Worm (Caenorhabditis elegans) whole organism, L1 larva: Measurements from ENCODE around the gene srj-8.

ENCODE experiments used
- C16A3.4 ChIP-seq: fragments of 150-350 bp; optimal IDR thresholded peaks from 2 replicates; lab custom pipeline; 2014; ENCODE audit warnings: missing biosample characterization, missing genetic modification characterization
- F16B12.6 ChIP-seq: fragments of 150-350 bp; optimal IDR thresholded peaks from 2 replicates; lab custom pipeline; 2014; ENCODE audit warnings: missing biosample characterization, missing genetic modification characterization
- aly-2 ChIP-seq: fragments of 150-350 bp; optimal IDR thresholded peaks from 2 replicates; lab custom pipeline; 2014; ENCODE audit warnings: missing biosample characterization, missing genetic modification characterization
- dsc-1 ChIP-seq: sonication (generic microtip); optimal IDR thresholded peaks from 2 replicates; lab custom pipeline; 2016; ENCODE audit warnings: mild to moderate bottlenecking, missing genetic modification characterization, missing compliant biosample characterization
- efl-1 ChIP-seq, 4 experiments: fragments of 150-350 bp; optimal IDR thresholded peaks in 3 of 4; peaks in 1 of 4; 1 replicate in 1 of 4; 2 replicates in 3 of 4; lab custom pipeline; 2014; ENCODE audit warnings: missing biosample characterization in 2 of 4, missing genetic modification characterization in 2 of 4, missing genetic modification reagents in 2 of 4
- efl-3 ChIP-seq: fragments of 200-800 bp; sonication (Bioruptor generic); optimal IDR thresholded peaks from 2 replicates; lab custom pipeline; 2018; ENCODE audit warnings: mild to moderate bottlenecking, missing genetic modification characterization, missing compliant biosample characterization
- egl-27 ChIP-seq, 2 experiments: fragments of 150-350 bp in 1 of 2; sonication (generic microtip); optimal IDR thresholded peaks; 3 replicates each; lab custom pipeline; 2017 to 2018; ENCODE audit warnings: missing biosample characterization in 2 of 2, missing genetic modification characterization in 2 of 2, missing genetic modification reagents in 2 of 2
- elt-2 ChIP-seq: sonication (generic microtip); optimal IDR thresholded peaks from 2 replicates; lab custom pipeline; 2016; ENCODE audit warnings: missing genetic modification characterization, mild to moderate bottlenecking, inconsistent platforms, missing compliant biosample characterization, missing genetic modification reagents
- fos-1 ChIP-seq: fragments of 150-350 bp; optimal IDR thresholded peaks from 2 replicates; lab custom pipeline; 2014; ENCODE audit warnings: missing biosample characterization, missing genetic modification characterization
- grh-1 ChIP-seq: fragments of 200-800 bp; sonication (Bioruptor generic); IDR thresholded peaks from 2 replicates; pipeline ENCODE4 v1.3.6; 2022; ENCODE audit warnings: missing genetic modification reagents, missing genetic modification characterization, missing compliant biosample characterization
- hpl-2 ChIP-seq: fragments of 150-350 bp; optimal IDR thresholded peaks from 2 replicates; lab custom pipeline; 2014; ENCODE audit warnings: missing biosample characterization, missing genetic modification reagents, missing genetic modification characterization
- isw-1 ChIP-seq: fragments of 200-800 bp; sonication (Bioruptor generic); IDR thresholded peaks from 2 replicates; pipeline ENCODE4 v1.3.6; 2022; ENCODE audit warnings: missing genetic modification characterization, missing compliant biosample characterization
- jun-1 ChIP-seq: fragments of 150-350 bp; optimal IDR thresholded peaks from 2 replicates; lab custom pipeline; 2014; ENCODE audit warnings: missing biosample characterization, missing genetic modification reagents, missing genetic modification characterization
- lin-14 ChIP-seq: fragments of 200-800 bp; sonication (Bioruptor generic); optimal IDR thresholded peaks from 2 replicates; lab custom pipeline; 2018; ENCODE audit warnings: mild to moderate bottlenecking, missing genetic modification characterization, moderate library complexity, missing compliant biosample characterization
- lin-15B ChIP-seq: fragments of 150-350 bp; sonication (generic microtip); optimal IDR thresholded peaks from 3 replicates; lab custom pipeline; 2014; ENCODE audit warnings: missing biosample characterization, missing genetic modification characterization
- lir-3 ChIP-seq: sonication (generic microtip); optimal IDR thresholded peaks from 2 replicates; lab custom pipeline; 2016; ENCODE audit warnings: mild to moderate bottlenecking, missing genetic modification characterization, moderate library complexity, missing compliant biosample characterization; ENCODE audit not compliant: poor library complexity
- lsy-2 ChIP-seq, 2 experiments: fragments of 150-350 bp; optimal IDR thresholded peaks; 2 replicates each; lab custom pipeline; 2014; ENCODE audit warnings: missing biosample characterization in 2 of 2, missing genetic modification characterization in 2 of 2
- mdl-1 ChIP-seq, 2 experiments: fragments of 150-350 bp; optimal IDR thresholded peaks; 2 replicates each; lab custom pipeline; 2014 to 2017; ENCODE audit warnings: missing biosample characterization in 2 of 2, missing genetic modification characterization in 2 of 2, inconsistent platforms in 1 of 2
- nhr-11 ChIP-seq: fragments of 150-350 bp; optimal IDR thresholded peaks from 2 replicates; lab custom pipeline; 2014; ENCODE audit warnings: missing biosample characterization, missing genetic modification characterization
- nhr-19 ChIP-seq: fragments of 200-800 bp; sonication (Bioruptor generic); conservative IDR thresholded peaks from 2 replicates; pipeline ENCODE4 v1.3.6; 2022; ENCODE audit warnings: missing genetic modification characterization, missing compliant biosample characterization
- nhr-71 ChIP-seq: sonication (generic microtip); optimal IDR thresholded peaks from 2 replicates; lab custom pipeline; 2016; ENCODE audit warnings: mild to moderate bottlenecking, missing genetic modification characterization, moderate library complexity, missing compliant biosample characterization
- nhr-84 ChIP-seq: sonication (generic microtip); optimal IDR thresholded peaks from 2 replicates; lab custom pipeline; 2017; ENCODE audit warnings: missing biosample characterization, missing genetic modification characterization
- nhr-85 ChIP-seq: sonication (generic microtip); peaks from one replicate; lab custom pipeline; 2016; ENCODE audit warnings: missing genetic modification characterization, inconsistent platforms, missing compliant biosample characterization
- pag-3 ChIP-seq: sonication (generic microtip); optimal IDR thresholded peaks from 2 replicates; lab custom pipeline; 2017; ENCODE audit warnings: missing genetic modification characterization, mild to moderate bottlenecking, missing compliant biosample characterization, antibody characterized with exemption, borderline replicate concordance; ENCODE audit not compliant: insufficient read depth
- pax-3 ChIP-seq: fragments of 200-800 bp; sonication (Bioruptor generic); optimal IDR thresholded peaks from 2 replicates; lab custom pipeline; 2018; ENCODE audit warnings: mild to moderate bottlenecking, missing genetic modification characterization, moderate library complexity, missing compliant biosample characterization
- rnt-1 ChIP-seq: sonication (generic microtip); optimal IDR thresholded peaks from 2 replicates; lab custom pipeline; 2016; ENCODE audit warnings: mild to moderate bottlenecking, missing genetic modification characterization, moderate library complexity, missing compliant biosample characterization
- sox-4 ChIP-seq: sonication (generic microtip); optimal IDR thresholded peaks from 2 replicates; lab custom pipeline; 2016; ENCODE audit warnings: missing genetic modification characterization, missing compliant biosample characterization
- sup-37 ChIP-seq: fragments of 200-800 bp; sonication (Bioruptor generic); optimal IDR thresholded peaks from 2 replicates; lab custom pipeline; 2018; ENCODE audit warnings: mild to moderate bottlenecking, missing genetic modification characterization, missing compliant biosample characterization
- zip-4 ChIP-seq: fragments of 200-800 bp; sonication (Bioruptor generic); optimal IDR thresholded peaks from 2 replicates; lab custom pipeline; 2018; ENCODE audit warnings: mild to moderate bottlenecking, missing genetic modification characterization, moderate library complexity, missing compliant biosample characterization
- ztf-11 ChIP-seq, 2 experiments: sonication (generic microtip); optimal IDR thresholded peaks; 2 replicates each; lab custom pipeline; 2016 to 2017; ENCODE audit warnings: missing genetic modification characterization in 2 of 2, missing biosample characterization in 1 of 2, missing compliant biosample characterization in 1 of 2

The srj-8 gene

DNA sequence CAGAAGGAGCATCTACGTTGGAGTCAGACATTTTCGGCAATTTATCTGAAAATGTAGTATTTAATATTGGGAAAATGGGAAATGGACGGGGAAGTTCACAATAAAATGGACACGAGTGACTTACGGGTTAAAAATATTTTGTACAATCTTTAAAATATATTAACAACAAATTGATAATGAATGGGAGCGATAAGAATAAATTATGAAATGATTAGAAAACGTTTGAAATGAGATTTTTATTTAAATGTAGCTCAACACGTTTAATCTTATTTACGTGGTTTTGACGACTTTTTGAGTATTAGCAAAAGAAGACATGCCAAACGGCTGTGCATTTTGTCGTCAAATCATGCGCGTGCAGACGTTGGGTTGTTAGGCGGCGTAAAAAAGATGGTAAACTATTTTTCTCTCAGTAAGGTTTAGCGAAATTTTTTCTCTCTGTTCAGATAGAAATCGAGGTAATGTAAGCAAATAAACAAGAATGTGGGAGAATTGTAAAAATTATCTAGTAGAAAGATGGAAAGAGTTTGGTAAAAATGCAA is 30.6 kb downstream of the srj-8 start, which contains the start of gene fbxa-64 (continued):
- no peak for TF ChIP-seq nhr-85 (tag; lab: Kevin White, UChicago)
- TF ChIP-seq F16B12.6, result peak; percentile 83

DNA sequence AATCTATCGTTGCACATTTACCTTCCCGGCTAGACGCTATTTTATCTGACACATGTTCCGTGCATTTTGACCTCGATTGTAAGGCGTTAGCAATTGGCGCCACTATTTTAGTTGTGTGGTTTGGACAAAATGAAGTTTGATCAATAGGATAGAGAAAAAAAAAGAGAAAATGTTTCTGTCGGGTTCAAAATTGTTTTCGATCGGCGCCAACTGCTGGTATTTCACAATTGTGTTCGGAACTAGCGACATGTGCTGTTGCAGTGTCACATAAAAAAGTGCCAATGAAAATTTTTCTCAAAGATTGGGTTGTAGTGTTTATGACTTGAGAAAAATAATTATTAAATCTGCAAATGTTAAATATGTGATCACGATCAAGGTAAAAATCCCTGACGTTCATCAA is 31.5 kb downstream of the srj-8 start:
- no peak for TF ChIP-seq lin-15B (tag; lab: Kevin White, UChicago)
- TF ChIP-seq nhr-71 (tag; lab: Kevin White, UChicago), result peak; percentile 35
- peak; percentile 65 for TF ChIP-seq rnt-1 (tag; lab: Kevin White, UChicago)
- peak; percentile 53 for TF ChIP-seq lin-14
- TF ChIP-seq, all 84 proteins: peak for 3

DNA sequence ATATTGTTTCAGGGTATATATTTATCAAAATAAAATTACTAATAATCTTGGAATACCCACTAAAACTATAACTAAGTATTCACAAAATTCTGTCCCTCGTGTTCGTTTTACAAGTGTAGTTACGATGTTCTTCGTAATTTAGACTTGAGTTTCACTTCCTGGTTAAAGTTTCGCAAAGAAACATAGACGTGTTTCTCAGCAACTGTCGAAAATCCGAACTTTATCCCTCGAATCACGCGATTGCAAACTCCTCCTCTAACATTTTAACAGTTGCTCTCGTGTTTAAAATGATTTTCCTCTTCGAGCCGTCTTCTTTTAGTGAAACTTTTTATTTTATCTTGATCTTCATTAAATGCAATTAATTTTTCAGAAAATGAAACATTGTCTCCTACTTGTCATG is 32.4 kb downstream of the srj-8 start, which contains the start of gene T28A11.2:
TSS of gene T28A11.2 (plus strand) at position 371 of the 400 bp plus-strand sequence.
- TF ChIP-seq lin-14 (peak; percentile 42), grh-1 (GFP tag; lab: Robert Waterston, UW) (no peak), rnt-1 (tag; lab: Kevin White, UChicago) (peak; percentile 44), sup-37 (GFP tag; lab: Kevin White, UChicago) (no peak), pag-3 (tag; lab: Kevin White, UChicago) (no peak), dsc-1 (tag; lab: Kevin White, UChicago) (no peak), efl-1 (optimal IDR thresholded peaks at IDR 0.05; lab: Kevin White, UChicago) (no peak), efl-1 (GFP tag; optimal IDR thresholded peaks at IDR 0.05 in 1 of 2; lab: Kevin White, UChicago) (peak in 1 of 2 experiments; percentile 53), nhr-19 (GFP tag; lab: Robert Waterston, UW) (peak; percentile 14; the same call in 1 of the 2 replicates), nhr-71 (tag; lab: Kevin White, UChicago) (peak; percentile 56), jun-1 (tag; lab: Kevin White, UChicago) (no peak), efl-3 (GFP tag; lab: Kevin White, UChicago) (no peak), ztf-11 (tag; optimal IDR thresholded peaks at IDR 0.05; lab: Kevin White, UChicago) (no peak), pax-3 (tag; lab: Kevin White, UChicago) (no peak), C16A3.4 (tag; lab: Kevin White, UChicago) (no peak), nhr-84 (tag; lab: Kevin White, UChicago) (no peak), elt-2 (tag; lab: Kevin White, UChicago) (no peak), zip-4 (no peak), nhr-85 (tag; lab: Kevin White, UChicago) (no peak), egl-27 (tag; optimal IDR thresholded peaks at IDR 0.05; lab: Kevin White, UChicago) (no peak), fos-1 (tag; lab: Kevin White, UChicago) (no peak), F16B12.6 (no peak), nhr-11 (tag; lab: Kevin White, UChicago) (no peak)

DNA sequence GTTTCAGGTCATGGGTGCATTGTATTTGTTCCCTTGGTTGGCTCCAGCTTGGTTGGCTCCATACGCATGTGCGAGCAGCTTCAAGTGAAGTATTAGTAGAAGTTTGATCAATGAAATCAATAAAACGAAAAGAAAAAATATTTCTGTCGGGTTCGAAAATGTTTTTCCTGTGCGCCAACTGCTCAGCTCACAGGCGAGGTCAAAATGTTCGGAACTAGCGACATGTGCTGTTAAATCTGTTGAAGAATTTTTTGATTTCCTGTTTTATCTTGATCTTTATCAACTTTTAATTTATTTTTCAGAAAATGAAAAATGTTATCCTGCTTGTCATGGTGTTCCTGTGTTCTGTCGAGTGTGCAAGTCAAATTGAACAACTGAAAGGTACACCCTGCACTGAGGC is 33.9 kb downstream of the srj-8 start, which contains the start of gene T28A11.25:
TSS of gene T28A11.25 (plus strand) at position 301 of the 400 bp plus-strand sequence.
- peak; percentile 16 for TF ChIP-seq rnt-1 (tag; lab: Kevin White, UChicago)
- TF ChIP-seq isw-1, result no peak

DNA sequence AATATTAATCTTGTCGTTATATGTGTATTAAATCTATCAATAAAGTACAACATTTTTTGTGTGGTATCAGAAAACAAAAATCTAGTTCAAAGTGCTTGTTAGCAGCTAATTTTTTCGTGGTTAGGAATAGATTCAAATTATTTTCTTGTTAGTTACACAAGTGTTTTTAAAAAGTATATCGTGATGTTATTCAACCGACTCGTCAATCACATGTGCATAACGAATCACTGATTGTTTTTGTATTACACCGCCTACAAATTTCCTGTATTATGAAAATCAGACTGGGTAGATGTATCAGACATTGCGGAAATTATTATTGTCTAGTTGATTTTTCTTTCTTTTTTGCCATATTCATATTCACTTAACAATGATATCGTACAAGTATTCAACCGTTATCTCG is 35.3 kb downstream of the srj-8 start, which contains the start of gene str-64:
TSS of gene str-64 (plus strand) at position 301 of the 400 bp plus-strand sequence.
- TF ChIP-seq nhr-19 (GFP tag; lab: Robert Waterston, UW) (no peak), sox-4 (tag; lab: Kevin White, UChicago) (no peak), hpl-2 (no peak), aly-2 (no peak), lir-3 (tag; lab: Kevin White, UChicago) (no peak), mdl-1 (tag; optimal IDR thresholded peaks at IDR 0.05; lab: Kevin White, UChicago) (no peak), elt-2 (tag; lab: Kevin White, UChicago) (no peak), lsy-2 (tag; optimal IDR thresholded peaks at IDR 0.05; lab: Kevin White, UChicago) (no peak)
